Comparison of ENCODE assay signal across 5 fruit fly cellular contexts in the genomic region with DNA sequence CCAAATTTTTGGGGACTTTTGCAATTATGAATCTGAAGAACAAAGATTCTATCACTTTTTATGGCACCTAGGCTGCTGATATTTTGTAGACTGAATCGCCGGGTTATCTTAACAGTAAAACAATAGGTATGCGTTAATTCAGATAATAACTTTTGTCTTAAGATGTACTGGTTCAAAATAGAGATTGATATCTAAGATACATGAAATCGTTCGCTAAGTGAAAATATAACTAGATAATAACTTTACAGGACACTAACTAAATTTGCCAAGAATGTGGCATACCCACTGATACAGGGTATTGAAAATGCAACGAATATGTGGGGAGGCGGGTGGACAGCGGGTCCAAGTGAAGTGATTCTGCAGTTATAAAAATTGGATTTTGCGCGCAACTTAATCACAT.
TF ChIP-seq lines count a peak whose summit lies in the region.

No protein-coding gene starts in this region.

- TF ChIP-seq CTCF in whole organism, embryonic (GFP tag; optimal IDR thresholded peaks at IDR 0.05; lab: Kevin White, UChicago): no peak

TF ChIP-seq in whole organism, 6 proteins besides CTCF, POLR2A, EP300 and RAD21:
- TF ChIP-seq pan (optimal IDR thresholded peaks at IDR 0.05; lab: Kevin White, UChicago) (peak; percentile 69), Dll (optimal IDR thresholded peaks at IDR 0.05; lab: Kevin White, UChicago) (no peak)

TF ChIP-seq in whole organism, embryonic, 481 proteins besides CTCF, POLR2A, EP300 and RAD21:
- TF ChIP-seq HLH4C (GFP tag; IDR thresholded peaks at IDR 0.05; lab: Robert Waterston, UW; ENCODE audit: partially characterized antibody) (0 out of 3 replicates have a peak, but pooled peaks have one; percentile 30), CG7745 (tag; optimal IDR thresholded peaks at IDR 0.05; lab: Kevin White, UChicago) (no peak), Sin3A (optimal IDR thresholded peaks at IDR 0.05; lab: Kevin White, UChicago) (no peak)

TF ChIP-seq in whole organism, prepupa, 60 proteins besides CTCF, POLR2A, EP300 and RAD21:
- TF ChIP-seq CG7368 (GFP tag; optimal IDR thresholded peaks at IDR 0.05; lab: Kevin White, UChicago) (peak; percentile 29), CG32006 (GFP tag; optimal IDR thresholded peaks at IDR 0.05; lab: Kevin White, UChicago) (peak; percentile 41), Hr4 (GFP tag; optimal IDR thresholded peaks at IDR 0.05; lab: Kevin White, UChicago) (peak; percentile 36), CG8119 (GFP tag; IDR thresholded peaks at IDR 0.05; lab: Robert Waterston, UW) (no peak), Eip75B (GFP tag; optimal IDR thresholded peaks at IDR 0.05; lab: Kevin White, UChicago) (no peak), svp (GFP tag; lab: Kevin White, UChicago) (peak; percentile 18), Met (GFP tag; optimal IDR thresholded peaks at IDR 0.05; lab: Kevin White, UChicago) (peak; percentile 18), CG6808 (GFP tag; optimal IDR thresholded peaks at IDR 0.05; lab: Kevin White, UChicago) (peak; percentile 30), lz (GFP tag; optimal IDR thresholded peaks at IDR 0.05; lab: Kevin White, UChicago) (no peak), CG34406 (GFP tag; optimal IDR thresholded peaks at IDR 0.05; lab: Kevin White, UChicago) (no peak), pdm3 (GFP tag; optimal IDR thresholded peaks at IDR 0.05; lab: Kevin White, UChicago) (peak; percentile 1), Eip78C (GFP tag; lab: Kevin White, UChicago) (peak; percentile 77), fd59A (GFP tag; optimal IDR thresholded peaks at IDR 0.05; lab: Kevin White, UChicago) (peak; percentile 6), CG10631 (GFP tag; optimal IDR thresholded peaks at IDR 0.05; lab: Kevin White, UChicago) (no peak), Ets96B (tag; optimal IDR thresholded peaks at IDR 0.05; lab: Kevin White, UChicago) (no peak), CG1621 (tag; optimal IDR thresholded peaks at IDR 0.05; lab: Kevin White, UChicago) (no peak), esn (GFP tag; optimal IDR thresholded peaks at IDR 0.05; lab: Kevin White, UChicago) (peak; percentile 27), CG3919 (GFP tag; optimal IDR thresholded peaks at IDR 0.05; lab: Kevin White, UChicago) (peak; percentile 22), Gug (GFP tag; IDR thresholded peaks at IDR 0.05; lab: Robert Waterston, UW) (no peak), dsx (GFP tag; optimal IDR thresholded peaks at IDR 0.05; lab: Kevin White, UChicago; ENCODE audit: poor library complexity, severe bottlenecking) (no peak), Sox14 (GFP tag; optimal IDR thresholded peaks at IDR 0.05; lab: Kevin White, UChicago) (peak; percentile 20), salr (GFP tag; optimal IDR thresholded peaks at IDR 0.05; lab: Kevin White, UChicago) (peak in 1 of 2 experiments; percentile 12), Smox (GFP tag; optimal IDR thresholded peaks at IDR 0.05; lab: Kevin White, UChicago) (peak; percentile 24)

TF ChIP-seq in whole organism, pupa, 21 proteins besides CTCF, POLR2A, EP300 and RAD21:
- TF ChIP-seq CG8159 (tag; optimal IDR thresholded peaks at IDR 0.05; lab: Kevin White, UChicago) (peak; percentile 22), CG4496 (GFP tag; IDR thresholded peaks at IDR 0.05; lab: Robert Waterston, UW) (no peak), CG13204 (GFP tag; optimal IDR thresholded peaks at IDR 0.05; lab: Kevin White, UChicago) (no peak), CG12605 (GFP tag; IDR thresholded peaks at IDR 0.05; lab: Robert Waterston, UW) (no peak), CG14655 (GFP tag; optimal IDR thresholded peaks at IDR 0.05; lab: Kevin White, UChicago) (peak; percentile 27), CG15710 (tag; optimal IDR thresholded peaks at IDR 0.05; lab: Kevin White, UChicago) (no peak), CG10348 (GFP tag; IDR thresholded peaks at IDR 0.05; lab: Robert Waterston, UW) (no peak), CG17806 (tag; optimal IDR thresholded peaks at IDR 0.05; lab: Kevin White, UChicago) (peak; percentile 1)

TF ChIP-seq in whole organism, wandering third instar larva, 38 proteins besides CTCF, POLR2A, EP300 and RAD21:
- peak; percentile 61 for TF ChIP-seq woc (GFP tag; optimal IDR thresholded peaks at IDR 0.05; lab: Kevin White, UChicago)
- TF ChIP-seq Hr83 (GFP tag; optimal IDR thresholded peaks at IDR 0.05; lab: Kevin White, UChicago; ENCODE audit: poor library complexity, severe bottlenecking): no peak
- TF ChIP-seq Hnf4 (GFP tag; optimal IDR thresholded peaks at IDR 0.05; lab: Kevin White, UChicago): no peak
TF ChIP-seq in whole organism, wandering third instar larva: peak in this region for 1.
